Fruit fly (Drosophila melanogaster) whole organism: ENCODE data around the gene CG43060.

Experiments used
- CG8478 ChIP-seq: fragments of >200 bp; optimal IDR thresholded peaks from 2 replicates; lab custom pipeline; 2018; ENCODE audit warnings: inconsistent platforms
- Dll ChIP-seq: fragments of >200 bp; optimal IDR thresholded peaks from 2 replicates; lab custom pipeline; 2017
- EcR ChIP-seq, 2 experiments: fragments of >200 bp; optimal IDR thresholded peaks; 2 replicates each; lab custom pipeline; 2017; ENCODE audit warnings: missing biosample characterization in 2 of 2, missing genetic modification characterization in 2 of 2, missing genetic modification reagents in 2 of 2
- pan ChIP-seq: fragments of >200 bp; optimal IDR thresholded peaks from 2 replicates; lab custom pipeline; 2017
- psq ChIP-seq: fragments of >200 bp; optimal IDR thresholded peaks from 2 replicates; lab custom pipeline; 2017
- usp ChIP-seq: fragments of >200 bp; optimal IDR thresholded peaks from 2 replicates; lab custom pipeline; 2017; ENCODE audit warnings: missing biosample characterization, missing genetic modification characterization, mixed read lengths

CG43060 gene

dm6 chr3R:8040843-8041242, at the start of gene CG43060:
Gene CG43060 (plus strand): TSS chr3R:8041224.
- TF ChIP-seq Dll (lab: Kevin White, UChicago) = no peak
- no peak for TF ChIP-seq usp (GFP tag; lab: Kevin White, UChicago)
- TF ChIP-seq psq (lab: Kevin White, UChicago) = no peak
- no peak for TF ChIP-seq EcR (GFP tag; optimal IDR thresholded peaks at IDR 0.05; lab: Kevin White, UChicago)
- TF ChIP-seq CG8478 = no peak
- no peak for TF ChIP-seq pan

DNA sequence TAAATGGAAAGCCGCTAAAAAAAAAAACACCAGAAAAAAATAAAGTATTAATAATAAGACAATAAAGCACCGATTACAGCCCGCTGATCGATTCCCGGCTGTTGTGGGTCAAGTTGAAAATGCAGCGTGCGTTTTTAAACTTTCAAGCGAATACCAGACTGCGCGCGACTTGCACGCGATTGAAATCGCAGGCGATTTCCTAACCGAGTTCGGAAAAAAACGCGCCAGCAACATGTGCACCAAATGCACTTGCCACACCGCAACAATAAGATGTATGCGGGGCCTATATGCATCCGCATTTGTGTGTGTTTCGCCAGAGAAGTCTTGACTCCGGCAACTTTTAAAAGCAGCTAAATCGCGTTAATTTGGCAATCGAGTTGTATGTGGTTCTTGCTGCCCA, 49.6 kb upstream of the CG43060 start:
- TF ChIP-seq usp (GFP tag; lab: Kevin White, UChicago) (no peak), CG8478 (no peak), Dll (lab: Kevin White, UChicago) (no peak), psq (lab: Kevin White, UChicago) (no peak), pan (no peak), EcR (GFP tag; optimal IDR thresholded peaks at IDR 0.05; lab: Kevin White, UChicago) (no peak)

- TF ChIP-seq psq (lab: Kevin White, UChicago) = no peak
- TF ChIP-seq Dll (lab: Kevin White, UChicago) = no peak
- TF ChIP-seq CG8478 = no peak
- no peak for TF ChIP-seq usp (GFP tag; lab: Kevin White, UChicago)
- no peak for TF ChIP-seq pan
- TF ChIP-seq EcR (GFP tag; optimal IDR thresholded peaks at IDR 0.05; lab: Kevin White, UChicago) = no peak
These were observed 48.9 kb upstream of the CG43060 start for dm6 chr3R:7992100-7992499.

DNA sequence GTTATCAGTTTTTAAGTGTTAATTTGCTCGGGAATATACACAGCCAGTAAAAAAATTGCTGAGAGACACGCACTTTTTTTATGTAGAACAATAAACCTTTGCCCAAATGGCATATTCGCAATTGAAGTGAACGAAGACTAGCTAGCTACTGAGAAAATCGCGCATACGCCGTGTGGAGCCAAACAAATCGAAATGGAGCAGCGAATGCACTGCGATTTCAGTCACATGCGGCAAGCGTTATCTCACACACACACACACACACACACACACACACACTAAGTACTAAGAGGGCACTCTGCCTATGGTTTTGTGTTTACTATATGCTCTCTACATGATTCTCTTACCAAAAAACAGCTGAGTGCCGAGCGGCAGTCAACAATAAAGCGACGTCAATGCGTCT, 47.5 kb upstream of the CG43060 start:
- TF ChIP-seq Dll (lab: Kevin White, UChicago) (peak; percentile 34), pan (no peak), psq (lab: Kevin White, UChicago) (no peak)

DNA sequence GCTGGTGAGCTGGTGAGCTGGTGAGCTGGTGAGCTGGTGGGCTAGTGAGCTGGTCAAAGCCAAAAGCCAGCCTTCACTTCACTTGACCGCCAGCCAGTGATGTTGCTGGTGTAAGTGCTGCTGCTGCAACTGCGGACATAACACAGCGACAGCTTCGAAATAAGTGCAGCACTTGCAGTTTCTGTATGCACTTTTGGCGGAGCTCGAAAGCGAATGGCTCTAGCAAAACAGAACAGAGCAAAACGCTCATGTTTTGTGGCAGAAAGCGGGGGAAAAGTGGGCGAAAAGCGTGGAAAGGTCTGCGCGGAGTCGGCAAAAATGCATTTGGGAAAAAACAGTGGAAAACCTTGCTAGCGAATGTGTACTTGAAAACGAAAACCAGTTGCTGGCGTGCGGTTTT, 46.4 kb upstream of the CG43060 start:
- TF ChIP-seq EcR (GFP tag; optimal IDR thresholded peaks at IDR 0.05; lab: Kevin White, UChicago) = no peak
- no peak for TF ChIP-seq psq (lab: Kevin White, UChicago)
- no peak for TF ChIP-seq pan
- no peak for TF ChIP-seq Dll (lab: Kevin White, UChicago)
- TF ChIP-seq CG8478 = no peak

DNA sequence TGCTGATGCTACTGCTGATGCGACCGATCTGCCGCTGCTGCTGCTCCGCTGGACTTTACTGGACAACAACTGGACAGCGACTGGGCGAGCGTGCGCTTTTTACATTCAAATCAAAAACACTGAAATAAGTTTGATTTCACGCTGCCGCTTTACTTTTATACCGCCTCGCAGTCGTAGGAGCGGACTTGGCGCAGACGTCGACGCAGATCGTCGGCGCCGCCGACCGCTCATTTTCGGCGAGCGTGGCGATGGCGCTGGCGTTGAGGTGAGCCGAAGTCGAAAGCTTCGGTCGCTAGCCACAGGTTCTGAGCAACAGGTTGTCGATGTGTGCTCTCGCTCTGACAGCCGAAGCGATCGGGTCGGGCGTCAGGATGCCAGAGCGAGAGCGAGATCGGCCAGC, 45.3 kb upstream of the CG43060 start, which contains the start of gene Elovl7:
Elovl7 (minus strand) TSS at position 131 of the 400 bp plus-strand sequence.
- TF ChIP-seq psq (lab: Kevin White, UChicago) (no peak), CG8478 (no peak), usp (GFP tag; lab: Kevin White, UChicago) (no peak), Dll (lab: Kevin White, UChicago) (no peak), pan (no peak), EcR (GFP tag; optimal IDR thresholded peaks at IDR 0.05; lab: Kevin White, UChicago) (no peak)

DNA sequence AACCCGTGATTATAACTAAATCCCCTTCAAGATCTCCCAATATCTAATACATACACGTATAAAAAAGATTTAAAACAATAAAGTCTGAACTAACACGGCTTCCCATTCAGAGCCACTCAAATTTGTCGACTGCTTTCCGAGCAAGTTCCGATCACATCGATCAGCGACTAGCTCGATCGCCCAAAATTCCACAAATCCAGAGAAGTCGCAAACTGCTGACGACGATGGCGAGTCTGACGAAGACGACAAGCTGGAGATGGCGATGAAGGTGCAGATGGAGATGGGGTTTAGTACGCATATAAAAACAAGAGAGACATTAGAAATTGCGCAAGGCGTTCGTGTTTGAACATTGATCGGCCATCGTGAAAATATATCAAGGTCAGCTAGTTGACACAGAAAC, 42.2 kb upstream of the CG43060 start:
- TF ChIP-seq EcR (GFP tag; optimal IDR thresholded peaks at IDR 0.05; lab: Kevin White, UChicago) = no peak
- TF ChIP-seq psq (lab: Kevin White, UChicago) = no peak
- TF ChIP-seq usp (GFP tag; lab: Kevin White, UChicago) = no peak

DNA sequence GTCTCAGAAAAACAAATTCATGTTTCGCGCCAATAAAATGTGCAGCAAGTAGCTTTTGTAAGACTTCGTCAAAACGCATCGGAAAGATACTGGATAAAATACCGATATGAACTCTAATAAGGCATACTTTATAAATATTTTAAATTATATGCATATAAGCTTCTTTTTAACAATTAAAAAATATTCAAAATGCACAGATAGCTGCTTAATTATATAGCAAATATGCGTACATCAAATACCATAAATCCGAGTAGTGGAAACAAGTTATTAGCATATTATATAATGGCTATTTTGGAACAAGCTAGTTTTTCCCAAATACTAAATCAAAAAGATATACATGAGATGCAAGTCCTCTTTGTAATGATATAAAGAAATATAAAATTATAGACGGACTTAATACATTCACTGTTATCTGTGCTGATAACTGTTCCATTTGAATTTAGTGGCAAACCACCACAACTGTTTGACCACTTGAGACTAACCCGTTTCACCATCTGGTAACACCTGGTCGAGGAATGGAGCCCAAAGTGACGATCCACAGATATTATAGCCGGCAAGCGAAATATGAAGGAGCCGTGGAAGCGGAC, 41.4 kb upstream of the CG43060 start, which contains the start of gene PIG-H:
PIG-H (plus strand) TSS at position 303 of the 587 bp plus-strand sequence.
- no peak for TF ChIP-seq CG8478

dm6 chr3R:8001074-8001669, 39.9 kb upstream of the CG43060 start, which contains the start of the genes Kmn2 and CG2698:
Gene Kmn2 (minus strand): TSS chr3R:8001309.
Gene CG2698 (plus strand): TSS chr3R:8001562.
- TF ChIP-seq psq (lab: Kevin White, UChicago) (no peak), Dll (lab: Kevin White, UChicago) (no peak), usp (GFP tag; lab: Kevin White, UChicago) (no peak), pan (no peak), CG8478 (no peak), EcR (GFP tag; optimal IDR thresholded peaks at IDR 0.05; lab: Kevin White, UChicago) (no peak)

dm6 chr3R:8007595-8008255, 33.3 kb upstream of the CG43060 start, which contains the start of gene CG2767:
Gene CG2767 (minus strand): TSS chr3R:8008110.
- TF ChIP-seq pan = no peak

DNA sequence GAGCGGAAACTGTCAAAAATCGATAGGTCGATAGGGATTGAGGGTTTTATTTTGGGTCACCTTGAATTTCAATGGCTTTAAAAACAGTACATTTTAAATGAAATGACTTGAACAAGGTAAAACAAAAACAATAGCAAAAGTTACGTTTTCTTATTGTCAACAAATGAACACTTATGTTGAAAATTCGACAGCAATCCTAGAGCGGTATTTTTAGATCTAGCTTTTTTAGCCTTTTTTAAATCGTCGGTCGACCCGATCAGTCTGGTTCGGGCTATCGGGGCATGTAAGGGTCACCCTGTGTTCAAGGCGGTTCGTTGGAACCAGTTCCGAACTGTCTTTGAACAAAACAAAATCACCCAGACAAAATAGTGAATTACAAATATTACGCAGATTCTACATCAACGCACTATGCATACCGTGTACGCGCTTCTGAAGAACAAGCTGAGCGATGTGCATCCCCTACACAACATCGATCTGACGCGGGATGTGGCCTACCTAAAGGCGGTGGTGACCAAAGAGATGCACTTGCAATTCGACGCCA, 31.9 kb upstream of the CG43060 start, which contains the start of the genes CG11052 and CG3223:
CG11052 (minus strand) TSS at position 218 of the 541 bp plus-strand sequence.
CG3223 (plus strand) TSS at position 321 of the 541 bp plus-strand sequence.
- TF ChIP-seq CG8478 (no peak), pan (no peak), Dll (lab: Kevin White, UChicago) (no peak), psq (lab: Kevin White, UChicago) (no peak), usp (GFP tag; lab: Kevin White, UChicago) (no peak), EcR (GFP tag; optimal IDR thresholded peaks at IDR 0.05; lab: Kevin White, UChicago) (no peak)
